Worm (Caenorhabditis elegans) whole organism, late embryonic: ENCODE results near the gene eak-7.

ENCODE experiments used
- ceh-14 ChIP-seq: sonication (generic microtip); optimal IDR thresholded peaks from 2 replicates; lab custom pipeline; 2016; ENCODE audit warnings: missing genotype, missing genetic modification characterization, missing compliant biosample characterization
- ceh-9 ChIP-seq: sonication (generic microtip); optimal IDR thresholded peaks from 2 replicates; lab custom pipeline; 2016; ENCODE audit warnings: mild to moderate bottlenecking, missing genetic modification characterization, inconsistent platforms, missing compliant biosample characterization
- elt-4 ChIP-seq: sonication (generic microtip); optimal IDR thresholded peaks from 2 replicates; lab custom pipeline; 2016; ENCODE audit warnings: missing genetic modification characterization, missing compliant biosample characterization
- fkh-10 ChIP-seq: fragments of 150-350 bp; optimal IDR thresholded peaks from 2 replicates; lab custom pipeline; 2014; ENCODE audit warnings: missing biosample characterization, missing genetic modification reagents, missing genetic modification characterization
- hlh-6 ChIP-seq: sonication (generic microtip); optimal IDR thresholded peaks from 2 replicates; lab custom pipeline; 2016; ENCODE audit warnings: missing genotype, missing genetic modification characterization, missing compliant biosample characterization
- nhr-11 ChIP-seq: fragments of 150-350 bp; optimal IDR thresholded peaks from 2 replicates; lab custom pipeline; 2014; ENCODE audit warnings: missing biosample characterization, missing genetic modification characterization
- pqm-1 ChIP-seq: sonication (generic microtip); optimal IDR thresholded peaks from 2 replicates; lab custom pipeline; 2016; ENCODE audit warnings: missing genetic modification characterization, missing compliant biosample characterization
- syd-9 ChIP-seq: sonication (generic microtip); optimal IDR thresholded peaks from 2 replicates; lab custom pipeline; 2016; ENCODE audit warnings: mild to moderate bottlenecking, missing genetic modification characterization, moderate library complexity, missing compliant biosample characterization
- tbx-2 ChIP-seq: sonication (generic microtip); optimal IDR thresholded peaks from 2 replicates; lab custom pipeline; 2016; ENCODE audit warnings: missing genetic modification characterization, missing compliant biosample characterization
- ttx-3 ChIP-seq: sonication (generic microtip); optimal IDR thresholded peaks from 2 replicates; lab custom pipeline; 2016; ENCODE audit warnings: missing genetic modification reagents, missing genetic modification characterization, missing compliant biosample characterization

DNA sequence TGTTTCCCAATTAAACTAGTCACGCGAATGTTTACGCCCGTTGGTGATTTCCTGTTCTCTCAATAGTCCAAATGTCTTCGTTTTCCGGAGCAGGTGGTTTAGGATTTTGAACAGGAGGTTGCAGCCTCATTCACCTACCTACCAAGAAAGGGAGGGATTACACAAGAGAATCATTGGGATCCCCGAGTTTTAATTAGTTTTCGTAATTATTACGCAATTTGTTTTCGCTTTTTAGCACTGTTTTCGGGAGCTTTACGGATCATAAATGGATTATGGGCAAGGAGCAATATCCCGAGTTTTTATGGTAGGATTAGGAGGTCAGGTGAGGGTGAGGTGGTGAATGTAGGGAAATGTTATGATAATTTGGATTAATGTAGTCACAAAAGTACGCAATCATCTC, 19.9 kb downstream of the eak-7 start:
- TF ChIP-seq pqm-1 (tag; lab: Kevin White, UChicago), result no peak
- TF ChIP-seq tbx-2, result no peak
- TF ChIP-seq ceh-9 (tag; lab: Kevin White, UChicago), result no peak
- TF ChIP-seq fkh-10 (GFP tag; lab: Kevin White, UChicago), result no peak
- no peak for TF ChIP-seq elt-4 (tag; lab: Kevin White, UChicago)
- TF ChIP-seq ceh-14, result no peak
- TF ChIP-seq ttx-3 (tag; lab: Kevin White, UChicago), result no peak
- no peak for TF ChIP-seq nhr-11
- no peak for TF ChIP-seq syd-9
- no peak for TF ChIP-seq hlh-6 (tag; lab: Kevin White, UChicago)
